Fruit fly (Drosophila melanogaster) whole organism, prepupa: ENCODE data around the gene CG32026.

Experiments
- CG6792 ChIP-seq: fragments of 200-800 bp; sonication (Bioruptor generic); optimal IDR thresholded peaks from 3 replicates; lab custom pipeline; 2016; ENCODE audit warnings: missing biosample characterization, missing genetic modification characterization
- Lpt ChIP-seq: fragments of 200-800 bp; sonication (Bioruptor generic); optimal IDR thresholded peaks from 3 replicates; lab custom pipeline; 2016; ENCODE audit warnings: missing biosample characterization, missing genetic modification characterization

DNA sequence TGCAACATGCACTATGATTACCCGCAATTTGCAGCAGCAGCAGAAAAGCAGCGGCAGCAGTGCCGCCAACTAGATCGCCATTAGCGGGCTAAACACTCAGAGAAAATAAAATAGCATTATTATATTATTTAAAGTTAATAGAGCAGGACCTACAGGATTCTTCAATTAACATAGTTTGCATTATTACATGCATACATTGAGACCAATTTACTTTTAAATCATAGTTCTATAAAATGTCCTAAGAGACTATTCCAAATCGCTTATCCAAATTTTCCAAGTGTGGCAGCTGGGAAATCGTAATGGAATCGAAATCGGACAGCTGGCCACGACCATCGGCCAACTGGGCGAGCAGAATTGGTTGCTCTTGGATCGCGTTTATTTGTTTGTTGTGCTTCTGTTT is 34.3 kb downstream of the CG32026 start:
- peak; percentile 79 for TF ChIP-seq Lpt (GFP tag; lab: Kevin White, UChicago)
- TF ChIP-seq CG6792 (GFP tag; lab: Kevin White, UChicago), result peak; percentile 11
